Worm (Caenorhabditis elegans): ENCODE data around the gene cox-14.
"Not testable (repeated sequence)": the region's sequence is repeated elsewhere in the genome, so short reads cannot be mapped to it uniquely, and the experiment has no call there.

cox-14 gene

DNA sequence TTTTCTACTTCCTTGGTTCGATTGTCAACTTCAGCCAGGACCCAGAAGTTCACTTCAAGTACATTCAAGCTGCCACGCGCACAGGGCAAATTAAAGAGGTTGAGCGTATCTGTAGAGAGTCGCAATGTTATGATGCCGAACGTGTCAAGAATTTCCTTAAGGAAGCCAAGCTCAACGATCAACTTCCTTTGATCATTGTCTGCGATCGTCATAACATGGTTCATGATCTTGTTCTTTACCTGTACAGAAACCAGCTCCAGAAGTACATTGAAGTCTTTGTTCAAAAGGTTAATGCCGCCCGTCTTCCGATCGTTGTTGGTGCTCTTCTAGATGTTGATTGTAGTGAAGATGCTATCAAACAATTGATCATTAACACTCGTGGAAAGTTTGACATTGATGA is 12.4 kb upstream of the cox-14 start:
- no peak for TF ChIP-seq unc-62 (GFP tag; optimal IDR thresholded peaks at IDR 0.05)

DNA sequence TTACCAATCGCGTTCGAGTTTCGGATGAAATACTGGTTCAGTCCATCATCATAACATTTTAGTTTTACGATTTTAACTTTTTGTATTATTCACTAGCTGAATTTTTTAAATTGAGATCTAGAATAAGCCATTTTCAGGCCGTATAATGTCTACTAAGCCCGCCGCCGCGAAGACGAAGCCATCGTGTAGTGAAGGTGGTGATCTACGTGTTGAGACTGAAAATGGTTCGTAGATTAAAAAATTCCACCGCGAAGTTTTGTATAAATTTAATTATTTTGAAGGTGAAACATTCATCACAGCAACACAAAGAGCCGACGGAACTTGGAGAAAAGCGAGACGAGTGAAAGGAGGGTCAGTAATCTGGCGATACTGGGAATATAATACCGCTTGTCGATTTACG is 9.0 kb upstream of the cox-14 start, which contains the start of gene T20G5.9:
Gene T20G5.9 (plus strand): TSS at position 138 of the 400 bp plus-strand sequence.
- no peak for TF ChIP-seq unc-62 (GFP tag; optimal IDR thresholded peaks at IDR 0.05)

DNA sequence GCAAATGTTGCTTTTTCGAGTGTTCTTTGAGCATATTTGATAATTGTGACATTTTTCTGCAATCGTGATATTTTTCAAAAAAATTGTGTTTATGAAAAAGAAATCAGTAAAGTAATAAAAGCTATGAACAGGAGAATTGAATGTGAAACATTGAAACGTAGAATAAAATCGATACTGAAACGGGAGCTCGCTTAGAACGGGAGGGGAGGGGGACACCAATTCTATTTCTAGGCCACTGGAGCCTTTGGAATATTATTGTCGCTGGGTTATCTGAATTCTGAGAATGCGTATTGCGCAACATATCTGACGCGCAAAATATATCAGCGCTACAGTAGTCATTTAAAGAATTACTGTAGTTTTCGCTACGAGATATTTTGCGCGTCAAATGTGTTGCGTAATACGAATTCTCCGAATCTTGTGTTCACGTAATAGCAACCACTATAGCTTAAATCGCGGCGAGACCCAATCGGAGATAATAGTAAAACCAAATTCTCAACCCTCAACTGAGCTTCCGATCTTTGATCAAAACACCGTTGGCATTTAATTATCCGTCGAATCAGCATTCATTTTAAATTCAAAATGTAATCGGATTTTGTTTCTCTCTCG is 6.8 kb upstream of the cox-14 start, which contains the start of the genes blos-1 and best-18:
Gene blos-1 (minus strand): TSS at position 58 of the 606 bp plus-strand sequence.
Gene best-18 (plus strand): TSS at position 508 of the 606 bp plus-strand sequence.
- TF ChIP-seq unc-62 (GFP tag; optimal IDR thresholded peaks at IDR 0.05): no peak

ce11 chrIII:10214540-10214979 is 4.2 kb upstream of the cox-14 start:
- TF ChIP-seq unc-62 (GFP tag; optimal IDR thresholded peaks at IDR 0.05): no peak

- TF ChIP-seq unc-62 (GFP tag; optimal IDR thresholded peaks at IDR 0.05): no peak
These were observed 2.9 kb upstream of the cox-14 start for ce11 chrIII:10215882-10216281.

- no peak for TF ChIP-seq unc-62 (GFP tag; optimal IDR thresholded peaks at IDR 0.05)
These were observed 2.0 kb upstream of the cox-14 start, which contains the start of gene cts-1 for ce11 chrIII:10216585-10217278. TSS of gene cts-1 (minus strand) at chrIII:10216635.

DNA sequence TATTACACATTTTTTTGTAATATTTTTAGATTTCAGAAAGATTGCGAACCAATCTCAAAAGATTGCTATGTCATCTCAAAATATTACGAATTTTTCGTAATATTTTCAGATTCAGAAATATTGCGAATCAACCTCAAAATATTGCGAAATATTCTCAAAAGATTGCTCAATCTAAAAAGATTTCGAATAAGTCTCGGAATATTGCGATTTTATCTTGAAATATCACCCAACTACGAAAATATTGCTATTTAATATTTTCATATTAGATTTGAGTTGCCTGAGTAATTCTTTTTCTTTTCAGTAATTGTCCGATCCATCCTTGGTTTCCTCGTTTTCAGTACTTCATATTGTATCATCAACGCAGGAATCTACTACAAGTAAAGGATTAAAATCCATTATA is 3.1 kb downstream of the cox-14 start, which contains the start of gene Y70G10A.4:
Gene Y70G10A.4 (plus strand): TSS at position 301 of the 400 bp plus-strand sequence.
- TF ChIP-seq unc-62 (GFP tag; optimal IDR thresholded peaks at IDR 0.05): not testable (repeated sequence)

DNA sequence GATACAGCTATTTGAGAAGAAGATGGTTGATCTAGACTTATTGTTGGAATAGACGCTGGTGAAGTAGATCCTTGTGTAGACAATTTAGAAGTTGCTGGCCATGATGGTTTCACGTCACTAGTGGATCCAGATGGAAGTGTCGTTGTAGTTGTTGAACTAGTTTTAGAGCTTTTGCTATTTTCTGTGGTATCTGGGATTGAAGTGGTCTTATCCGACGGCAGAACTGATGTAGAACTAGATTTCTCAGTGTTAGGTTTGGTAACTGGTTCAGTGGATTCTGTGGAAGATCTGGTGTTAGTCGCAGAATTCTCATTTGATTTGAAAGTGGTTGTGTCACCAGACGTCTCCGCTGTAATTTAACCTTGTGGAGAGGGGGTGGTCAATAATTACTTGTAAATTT is 12.9 kb downstream of the cox-14 start:
- no peak for TF ChIP-seq unc-62 (GFP tag; optimal IDR thresholded peaks at IDR 0.05)

DNA sequence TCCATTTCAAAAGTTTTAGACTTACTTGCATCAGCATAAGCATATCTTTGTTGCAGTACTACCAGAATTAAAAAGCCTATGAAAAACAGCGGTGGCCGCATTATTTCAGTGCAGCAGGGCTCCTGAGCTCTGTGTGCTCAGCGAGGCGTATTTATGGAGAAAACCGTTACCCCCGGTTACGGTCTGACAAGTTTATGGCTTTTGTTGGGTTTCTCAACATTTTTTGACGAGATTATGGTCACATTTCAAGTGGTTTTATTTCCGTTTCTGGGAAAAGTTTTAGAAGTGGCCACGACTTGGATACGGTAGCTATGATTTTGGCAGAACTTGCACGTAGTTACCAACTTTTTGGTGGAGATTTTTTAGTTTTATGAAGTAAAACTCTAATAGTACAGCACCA is 15.2 kb downstream of the cox-14 start, which contains the start of gene paml-1:
Gene paml-1 (minus strand): TSS at position 101 of the 400 bp plus-strand sequence.
- TF ChIP-seq unc-62 (GFP tag; optimal IDR thresholded peaks at IDR 0.05): no peak

DNA sequence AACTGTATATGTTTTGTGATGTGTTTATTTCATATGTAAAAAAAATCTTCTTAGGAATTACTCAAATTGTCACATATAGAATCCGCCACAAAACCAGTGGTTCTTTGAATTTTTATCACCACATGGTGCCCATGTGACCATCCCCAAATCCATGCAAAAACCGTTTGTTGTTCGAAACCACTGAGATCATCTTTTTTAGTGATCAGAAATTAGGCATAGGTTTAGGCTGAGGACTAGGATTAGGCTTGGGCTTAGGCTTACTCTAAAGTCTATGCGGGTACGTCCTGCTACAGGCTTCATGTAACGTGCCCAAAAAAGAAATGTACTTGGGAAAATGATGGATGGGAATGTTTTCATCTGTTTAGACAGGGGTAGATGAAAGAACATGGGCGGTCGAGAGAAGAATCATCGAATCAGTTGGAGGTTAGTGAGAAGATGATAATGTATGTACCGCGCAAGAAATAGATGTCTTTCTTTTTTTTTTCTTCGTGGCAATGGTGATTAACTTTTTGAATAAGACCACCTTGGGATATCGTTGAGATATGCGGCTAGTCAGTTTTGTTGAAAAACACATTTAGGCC is 17.6 kb downstream of the cox-14 start:
- no peak for TF ChIP-seq unc-62 (GFP tag; optimal IDR thresholded peaks at IDR 0.05)

ce11 chrIII:10238448-10239154 is 19.9 kb downstream of the cox-14 start, which contains the start of gene Y70G10A.3:
TSS of gene Y70G10A.3 (plus strand) at chrIII:10239104.
- no peak for TF ChIP-seq unc-62 (GFP tag; optimal IDR thresholded peaks at IDR 0.05)

DNA sequence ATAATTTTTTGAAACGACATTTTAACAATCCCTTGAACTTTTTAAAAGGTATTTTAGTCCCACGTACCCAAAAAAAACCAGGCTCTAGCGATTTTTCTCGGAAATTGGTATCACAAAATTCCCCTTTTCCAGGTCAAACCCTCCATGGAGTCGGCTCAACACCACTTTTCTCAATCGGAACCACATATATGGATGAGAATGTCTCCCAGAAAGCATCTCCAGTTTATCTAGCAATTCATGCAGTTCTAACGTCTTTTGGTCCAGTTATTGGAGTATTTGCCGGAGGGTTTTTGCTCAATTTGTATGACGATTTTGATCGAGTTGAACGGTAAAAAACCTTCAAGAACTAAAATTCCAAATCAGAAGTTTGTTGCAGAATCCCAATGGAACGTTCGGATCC is 21.3 kb downstream of the cox-14 start:
- no peak for TF ChIP-seq unc-62 (GFP tag; optimal IDR thresholded peaks at IDR 0.05)

DNA sequence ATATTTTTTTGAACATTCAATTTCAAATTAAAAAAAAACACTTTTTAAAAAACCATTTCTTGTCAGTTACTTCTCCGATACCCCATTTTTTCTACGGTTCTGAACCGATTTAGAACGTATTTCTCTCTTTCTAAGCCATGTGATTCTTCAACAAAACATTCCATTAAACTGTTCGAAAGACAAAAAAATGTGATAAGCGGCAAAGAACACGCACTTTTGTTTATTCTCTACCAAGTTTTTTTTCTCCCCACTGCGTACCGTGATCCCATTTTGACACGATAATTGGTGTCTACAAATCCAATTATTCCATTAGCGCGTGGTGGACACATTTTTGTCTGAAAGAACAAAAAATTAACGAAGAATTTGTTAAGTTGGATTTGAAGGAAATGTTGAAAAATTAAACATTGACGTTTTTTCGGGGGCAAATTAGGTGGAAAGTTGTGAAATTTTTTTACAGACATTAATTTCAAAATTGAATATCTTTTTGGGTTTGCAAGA is 22.6 kb downstream of the cox-14 start:
- no peak for TF ChIP-seq unc-62 (GFP tag; optimal IDR thresholded peaks at IDR 0.05)

ce11 chrIII:10244013-10244412 is 25.3 kb downstream of the cox-14 start:
- no peak for TF ChIP-seq unc-62 (GFP tag; optimal IDR thresholded peaks at IDR 0.05)

ce11 chrIII:10248441-10249137 is 29.8 kb downstream of the cox-14 start, which contains the start of the genes div-1 and cor-1:
TSS of gene div-1 (minus strand) at chrIII:10248559.
TSS of gene cor-1 (plus strand) at chrIII:10249111.
- no peak for TF ChIP-seq unc-62 (GFP tag; optimal IDR thresholded peaks at IDR 0.05)

Data from whole organism, dauer.